Fruit fly (Drosophila melanogaster): ENCODE measurements around the gene CG44000.

DNA sequence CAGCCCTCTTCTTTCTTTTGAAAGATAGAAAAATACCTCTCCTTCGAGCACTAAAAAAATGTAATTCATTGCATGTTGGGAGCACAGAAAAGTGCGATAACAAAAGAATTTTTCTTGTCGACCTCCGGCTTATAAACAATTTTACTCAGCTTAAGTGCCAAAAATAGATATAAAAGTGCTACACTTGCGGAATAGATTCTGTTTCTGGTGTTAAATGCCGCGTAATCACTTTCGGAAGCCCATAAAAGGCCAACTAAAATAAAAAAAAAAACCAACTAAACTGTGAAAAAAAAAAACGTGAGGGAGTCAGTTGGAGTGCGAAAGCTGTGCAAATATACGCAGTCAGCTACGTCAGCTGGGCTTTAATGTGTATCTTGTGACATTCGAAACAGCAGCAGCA, 46.6 kb downstream of the CG44000 start:
- no peak for TF ChIP-seq jim (GFP tag; optimal IDR thresholded peaks at IDR 0.05)
- TF ChIP-seq dl (GFP tag; optimal IDR thresholded peaks at IDR 0.05; ENCODE audit: insufficient read depth in 1 of 2, partially characterized antibody in 2 of 2): no peak
- TF ChIP-seq psq (GFP tag; optimal IDR thresholded peaks at IDR 0.05): no peak
- no peak for TF ChIP-seq sv (GFP tag; optimal IDR thresholded peaks at IDR 0.05)
- no peak for TF ChIP-seq Abd-B (GFP tag; optimal IDR thresholded peaks at IDR 0.05)
- no peak for TF ChIP-seq Hr78 (GFP tag; optimal IDR thresholded peaks at IDR 0.05)
- no peak for TF ChIP-seq N (GFP tag; optimal IDR thresholded peaks at IDR 0.05)
- no peak for TF ChIP-seq Myc (optimal IDR thresholded peaks at IDR 0.05)
- no peak for TF ChIP-seq Rel (GFP tag; optimal IDR thresholded peaks at IDR 0.05)
- no peak for TF ChIP-seq Rel (tag; optimal IDR thresholded peaks at IDR 0.05)
